Fruit fly (Drosophila melanogaster): ENCODE data around the gene beta'COP.

dm6 chr2L:13399565-13399964, 20.9 kb downstream of the beta'COP start:
- TF ChIP-seq EcR (GFP tag; optimal IDR thresholded peaks at IDR 0.05): no peak
- TF ChIP-seq CG8478 (optimal IDR thresholded peaks at IDR 0.05): no peak
- TF ChIP-seq Dll (optimal IDR thresholded peaks at IDR 0.05): no peak
- no peak for TF ChIP-seq usp (GFP tag; optimal IDR thresholded peaks at IDR 0.05)
